Worm (Caenorhabditis elegans): ENCODE data around the gene F43H9.3.

- TF ChIP-seq ttx-3 (tag; optimal IDR thresholded peaks at IDR 0.05) (no peak), ama-1 (optimal IDR thresholded peaks at IDR 0.05) (no peak), ets-4 (tag; optimal IDR thresholded peaks at IDR 0.05) (no peak), pha-2 (tag; optimal IDR thresholded peaks at IDR 0.05) (no peak), C08G9.2 (tag; optimal IDR thresholded peaks at IDR 0.05) (no peak), nhr-11 (tag; optimal IDR thresholded peaks at IDR 0.05) (no peak), gmeb-2 (tag; optimal IDR thresholded peaks at IDR 0.05) (no peak), C38D4.7 (GFP tag; optimal IDR thresholded peaks at IDR 0.05) (no peak), pax-1 (tag; optimal IDR thresholded peaks at IDR 0.05) (no peak)
Observed at ce11 chrV:8035947-8036346, 11.2 kb upstream of the F43H9.3 start, which contains the start of gene ZC513.14.
